Worm (Caenorhabditis elegans) whole organism, late embryonic: Measurements from ENCODE around the gene mrps-17.

Experiments used
- C08G9.2 ChIP-seq: sonication (generic microtip); optimal IDR thresholded peaks from 2 replicates; lab custom pipeline; 2016; ENCODE audit warnings: mild to moderate bottlenecking, missing genetic modification characterization, moderate library complexity, missing compliant biosample characterization
- C38D4.7 ChIP-seq: fragments of 200-800 bp; sonication (Bioruptor generic); optimal IDR thresholded peaks from 2 replicates; lab custom pipeline; 2018; ENCODE audit warnings: mild to moderate bottlenecking, missing genetic modification characterization, moderate library complexity, missing compliant biosample characterization
- F13H6.1 ChIP-seq: sonication (generic microtip); optimal IDR thresholded peaks from 2 replicates; lab custom pipeline; 2016; ENCODE audit warnings: missing genetic modification characterization, missing compliant biosample characterization
- T23F11.4 ChIP-seq: fragments of 200-800 bp; sonication (Bioruptor generic); optimal IDR thresholded peaks from 2 replicates; lab custom pipeline; 2018; ENCODE audit warnings: mild to moderate bottlenecking, missing genetic modification characterization, missing compliant biosample characterization
- ahr-1 ChIP-seq: sonication (generic microtip); optimal IDR thresholded peaks from 2 replicates; lab custom pipeline; 2016; ENCODE audit warnings: missing genetic modification characterization, missing compliant biosample characterization
- ceh-24 ChIP-seq: sonication (generic microtip); optimal IDR thresholded peaks from 2 replicates; lab custom pipeline; 2016; ENCODE audit warnings: mild to moderate bottlenecking, missing genetic modification characterization, missing compliant biosample characterization
- ceh-30 ChIP-seq: fragments of 150-350 bp; optimal IDR thresholded peaks from 2 replicates; lab custom pipeline; 2014; ENCODE audit warnings: missing biosample characterization, missing genetic modification characterization
- ceh-31 ChIP-seq: sonication (generic microtip); optimal IDR thresholded peaks from 2 replicates; lab custom pipeline; 2016; ENCODE audit warnings: missing genetic modification characterization, missing compliant biosample characterization
- ceh-34 ChIP-seq: sonication (generic microtip); optimal IDR thresholded peaks from 2 replicates; lab custom pipeline; 2016; ENCODE audit warnings: mild to moderate bottlenecking, missing genetic modification characterization, missing compliant biosample characterization
- ceh-48 ChIP-seq: sonication (generic microtip); optimal IDR thresholded peaks from 2 replicates; lab custom pipeline; 2016; ENCODE audit warnings: missing genetic modification characterization, inconsistent platforms, missing compliant biosample characterization
- ceh-6 ChIP-seq: fragments of 200-800 bp; sonication (Bioruptor generic); optimal IDR thresholded peaks from 2 replicates; lab custom pipeline; 2018; ENCODE audit warnings: mild to moderate bottlenecking, missing genetic modification characterization, missing compliant biosample characterization
- che-1 ChIP-seq: sonication (generic microtip); optimal IDR thresholded peaks from 2 replicates; lab custom pipeline; 2016; ENCODE audit warnings: mild to moderate bottlenecking, missing genetic modification characterization, missing compliant biosample characterization
- dve-1 ChIP-seq: sonication (generic microtip); optimal IDR thresholded peaks from 2 replicates; lab custom pipeline; 2017; ENCODE audit warnings: antibody characterized with exemption, mild to moderate bottlenecking, missing genetic modification characterization, missing compliant biosample characterization
- elt-2 ChIP-seq: sonication (generic microtip); optimal IDR thresholded peaks from 2 replicates; lab custom pipeline; 2016; ENCODE audit warnings: missing genetic modification reagents, missing genetic modification characterization, missing compliant biosample characterization
- ets-4 ChIP-seq: sonication (generic microtip); optimal IDR thresholded peaks from 2 replicates; lab custom pipeline; 2016; ENCODE audit warnings: missing genetic modification characterization, missing compliant biosample characterization
- hlh-13 ChIP-seq: fragments of 200-800 bp; sonication (Bioruptor generic); optimal IDR thresholded peaks from 2 replicates; lab custom pipeline; 2018; ENCODE audit warnings: mild to moderate bottlenecking, missing genetic modification characterization, missing compliant biosample characterization
- hlh-15 ChIP-seq: sonication (generic microtip); optimal IDR thresholded peaks from 2 replicates; lab custom pipeline; 2016; ENCODE audit warnings: missing genetic modification characterization, missing compliant biosample characterization
- hlh-30 ChIP-seq: sonication (generic microtip); optimal IDR thresholded peaks from 2 replicates; lab custom pipeline; 2017; ENCODE audit warnings: antibody characterized with exemption, missing genetic modification characterization, missing compliant biosample characterization; ENCODE audit not compliant: insufficient read depth
- hlh-8 ChIP-seq: sonication (generic microtip); optimal IDR thresholded peaks from 2 replicates; lab custom pipeline; 2016; ENCODE audit warnings: missing genotype, missing genetic modification characterization, missing compliant biosample characterization
- lim-6 ChIP-seq: sonication (generic microtip); optimal IDR thresholded peaks from 2 replicates; lab custom pipeline; 2016; ENCODE audit warnings: missing genetic modification characterization, missing compliant biosample characterization
- lin-11 ChIP-seq: fragments of 200-800 bp; sonication (Bioruptor generic); optimal IDR thresholded peaks from 2 replicates; lab custom pipeline; 2018; ENCODE audit warnings: mild to moderate bottlenecking, missing genetic modification characterization, missing compliant biosample characterization
- nfya-1 ChIP-seq: sonication (generic microtip); optimal IDR thresholded peaks from 2 replicates; lab custom pipeline; 2017; ENCODE audit warnings: missing genetic modification characterization, mild to moderate bottlenecking, missing compliant biosample characterization, antibody characterized with exemption, moderate library complexity
- nhr-11 ChIP-seq: fragments of 150-350 bp; optimal IDR thresholded peaks from 2 replicates; lab custom pipeline; 2014; ENCODE audit warnings: missing biosample characterization, missing genetic modification characterization
- odd-2 ChIP-seq: sonication (generic microtip); optimal IDR thresholded peaks from 2 replicates; lab custom pipeline; 2017; ENCODE audit warnings: antibody characterized with exemption, mild to moderate bottlenecking, missing genetic modification characterization, missing compliant biosample characterization
- pag-3 ChIP-seq: sonication (generic microtip); optimal IDR thresholded peaks from 2 replicates; lab custom pipeline; 2016; ENCODE audit warnings: missing compliant biosample characterization, missing genetic modification characterization, borderline replicate concordance
- pax-1 ChIP-seq: fragments of 150-350 bp; optimal IDR thresholded peaks from 2 replicates; lab custom pipeline; 2014; ENCODE audit warnings: missing biosample characterization, missing genetic modification characterization
- pha-2 ChIP-seq: sonication (generic microtip); optimal IDR thresholded peaks from 2 replicates; lab custom pipeline; 2017; ENCODE audit warnings: mild to moderate bottlenecking, missing genetic modification characterization, missing compliant biosample characterization
- pqm-1 ChIP-seq: sonication (generic microtip); optimal IDR thresholded peaks from 2 replicates; lab custom pipeline; 2016; ENCODE audit warnings: missing genetic modification characterization, missing compliant biosample characterization
- pros-1 ChIP-seq: fragments of 150-350 bp; optimal IDR thresholded peaks from 2 replicates; lab custom pipeline; 2014; ENCODE audit warnings: missing biosample characterization, missing genetic modification reagents, missing genetic modification characterization
- rnt-1 ChIP-seq: sonication (generic microtip); optimal IDR thresholded peaks from 2 replicates; lab custom pipeline; 2016; ENCODE audit warnings: missing genetic modification characterization, missing compliant biosample characterization
- sox-4 ChIP-seq: sonication (generic microtip); optimal IDR thresholded peaks from 2 replicates; lab custom pipeline; 2017; ENCODE audit warnings: mild to moderate bottlenecking, missing genetic modification characterization, inconsistent platforms, missing compliant biosample characterization
- syd-9 ChIP-seq: sonication (generic microtip); optimal IDR thresholded peaks from 2 replicates; lab custom pipeline; 2016; ENCODE audit warnings: mild to moderate bottlenecking, missing genetic modification characterization, moderate library complexity, missing compliant biosample characterization
- tbx-7 ChIP-seq: sonication (generic microtip); optimal IDR thresholded peaks from 2 replicates; lab custom pipeline; 2016; ENCODE audit warnings: missing genotype, missing genetic modification characterization, missing compliant biosample characterization
- unc-86 ChIP-seq: sonication (generic microtip); optimal IDR thresholded peaks from 2 replicates; lab custom pipeline; 2016; ENCODE audit warnings: missing genetic modification characterization, missing compliant biosample characterization

mrps-17 gene

DNA sequence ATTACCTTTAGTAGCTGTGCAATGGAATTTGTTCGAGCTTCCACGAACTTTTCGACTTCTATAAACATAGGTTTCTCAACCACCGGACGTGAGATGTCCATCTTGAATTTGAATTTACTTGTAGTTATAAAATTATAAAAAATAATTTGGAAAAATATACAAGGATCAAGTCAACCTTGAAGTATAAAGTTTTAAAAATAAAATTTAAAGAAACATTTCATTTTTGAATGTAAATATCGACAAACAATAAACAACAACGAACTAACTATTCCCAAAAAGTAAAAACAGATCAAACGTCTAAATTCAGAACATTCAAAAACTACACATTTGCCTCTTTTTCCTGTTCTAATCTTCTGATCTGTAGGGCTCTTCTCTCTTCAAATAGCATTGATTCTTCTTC lies 764 bp downstream of the mrps-17 start, which contains the start of gene popl-1:
TSS of gene popl-1 (minus strand) at position 101 of the 400 bp plus-strand sequence.
- TF ChIP-seq F13H6.1 (tag; lab: Kevin White, UChicago) = no peak
- TF ChIP-seq ceh-31 (tag; lab: Kevin White, UChicago) = no peak
- TF ChIP-seq ceh-6 (GFP tag; lab: Kevin White, UChicago) = no peak

DNA sequence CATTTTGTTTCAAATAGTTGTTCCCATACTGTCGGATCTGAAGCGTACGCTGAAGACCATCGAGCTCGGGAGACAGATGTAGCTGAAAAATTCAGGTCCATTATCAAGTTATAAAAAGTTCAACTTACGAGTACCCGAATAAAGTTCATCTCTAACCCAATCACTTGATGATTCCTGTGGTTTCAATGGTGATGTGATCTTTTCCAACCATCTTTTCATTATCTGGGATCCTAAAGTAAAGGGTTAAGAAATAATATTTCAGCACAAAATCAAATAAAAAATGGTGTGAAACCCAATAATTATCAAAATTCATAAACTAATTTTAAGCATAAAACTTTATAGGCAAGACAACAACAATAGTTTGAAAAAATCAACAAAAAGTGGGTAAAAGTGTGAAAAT lies 4.4 kb downstream of the mrps-17 start, which contains the start of gene C05D11.8:
TSS of gene C05D11.8 (minus strand) at position 101 of the 400 bp plus-strand sequence.
- TF ChIP-seq unc-86 (tag; lab: Kevin White, UChicago) (no peak), hlh-30 (tag; lab: Kevin White, UChicago) (no peak), lim-6 (tag; lab: Kevin White, UChicago) (no peak), C38D4.7 (GFP tag; lab: Kevin White, UChicago) (no peak), pqm-1 (no peak), pros-1 (tag; lab: Kevin White, UChicago) (no peak), hlh-13 (GFP tag; lab: Kevin White, UChicago) (no peak)

DNA sequence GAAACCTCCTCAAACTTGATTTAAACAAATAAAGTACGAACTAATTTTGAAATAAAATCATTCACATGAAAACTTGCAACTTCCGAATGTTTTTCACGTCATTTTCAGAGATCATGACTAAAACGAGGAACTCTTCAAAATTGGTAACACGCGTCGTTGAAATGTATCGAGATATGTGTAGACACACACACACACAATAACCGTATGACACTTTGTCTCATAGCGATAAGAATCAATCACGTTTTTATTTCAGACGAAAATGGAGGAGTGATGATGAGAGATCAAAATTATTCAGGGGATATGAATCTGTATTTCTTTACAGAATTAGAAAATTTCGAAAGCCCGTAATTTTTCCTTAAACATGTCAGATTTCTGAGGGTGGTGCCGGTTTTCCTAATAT lies 8.9 kb downstream of the mrps-17 start:
- no peak for TF ChIP-seq hlh-15 (tag; lab: Kevin White, UChicago)
- no peak for TF ChIP-seq sox-4 (tag; lab: Kevin White, UChicago)
- TF ChIP-seq ets-4 (tag; lab: Kevin White, UChicago) = no peak
- no peak for TF ChIP-seq pqm-1
- no peak for TF ChIP-seq odd-2
- TF ChIP-seq tbx-7 = no peak
- TF ChIP-seq syd-9 (tag; lab: Kevin White, UChicago) = no peak
- TF ChIP-seq C08G9.2 (tag; lab: Kevin White, UChicago) = no peak
- TF ChIP-seq ceh-31 (tag; lab: Kevin White, UChicago) = no peak
- TF ChIP-seq dve-1 (tag; lab: Kevin White, UChicago) = no peak
- no peak for TF ChIP-seq nfya-1
- no peak for TF ChIP-seq pag-3 (tag; lab: Kevin White, UChicago)
- TF ChIP-seq T23F11.4 (GFP tag; lab: Kevin White, UChicago) = no peak
- TF ChIP-seq ceh-24 (tag; lab: Kevin White, UChicago) = no peak
- TF ChIP-seq C38D4.7 (GFP tag; lab: Kevin White, UChicago) = no peak
- no peak for TF ChIP-seq ahr-1
- TF ChIP-seq lin-11 (tag; lab: Kevin White, UChicago) = no peak
- TF ChIP-seq ceh-30 = no peak

DNA sequence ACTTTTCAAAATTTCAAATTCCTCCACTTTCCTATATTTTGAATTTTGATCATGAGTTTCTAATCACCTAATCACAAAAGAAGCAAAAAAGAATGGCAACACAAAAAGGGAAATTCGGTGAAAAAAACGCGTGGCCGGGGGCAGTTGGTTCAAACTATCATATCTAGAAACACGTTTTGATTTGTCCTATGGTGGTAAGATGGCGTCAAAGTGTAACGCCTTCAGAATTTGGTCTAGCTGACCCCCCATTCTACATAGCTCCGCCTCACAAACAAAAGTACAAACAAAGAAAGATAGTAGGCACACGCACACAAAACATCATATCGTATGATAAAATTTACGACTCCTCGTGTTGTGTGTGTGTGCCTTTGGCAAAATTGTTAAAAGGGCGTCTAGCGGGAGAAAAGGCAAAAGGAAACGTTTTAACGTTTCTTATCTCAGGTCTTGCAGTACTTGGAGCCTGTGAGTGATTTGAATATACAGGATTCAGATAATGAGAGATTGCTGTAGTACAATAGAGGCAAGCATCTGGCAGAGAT lies 9.6 kb downstream of the mrps-17 start:
- TF ChIP-seq elt-2 (tag; lab: Kevin White, UChicago) = peak; percentile 49
- no peak for TF ChIP-seq ceh-34
- no peak for TF ChIP-seq unc-86 (tag; lab: Kevin White, UChicago)
- TF ChIP-seq nfya-1 = no peak
- TF ChIP-seq pha-2 (tag; lab: Kevin White, UChicago) = no peak
- no peak for TF ChIP-seq hlh-8

DNA sequence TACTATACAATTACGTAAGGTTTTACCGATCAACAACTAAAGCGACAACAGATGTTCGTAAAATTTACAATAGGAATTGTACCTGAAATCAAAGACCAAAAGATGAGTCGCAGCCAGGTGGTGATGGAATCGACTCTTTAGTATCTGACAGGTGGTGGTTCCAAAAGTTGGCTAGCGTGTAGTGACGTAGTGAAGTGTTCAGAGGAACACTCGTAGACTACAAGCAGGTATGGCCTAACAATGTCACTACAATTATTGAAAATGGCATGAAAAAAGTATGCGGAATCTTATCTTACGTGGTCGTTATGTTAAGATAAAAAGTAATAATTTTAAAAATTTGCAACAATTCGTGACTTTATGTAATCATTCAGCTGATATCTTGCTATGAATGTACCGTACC lies 10.1 kb downstream of the mrps-17 start:
- TF ChIP-seq pax-1 (no peak), pha-2 (tag; lab: Kevin White, UChicago) (no peak), nhr-11 (tag; lab: Kevin White, UChicago) (no peak), lin-11 (tag; lab: Kevin White, UChicago) (no peak), ceh-48 (no peak), pqm-1 (no peak), che-1 (tag; lab: Kevin White, UChicago) (no peak), rnt-1 (tag; lab: Kevin White, UChicago) (no peak)
